Worm (Caenorhabditis elegans): ENCODE data around the gene atgl-1.

The atgl-1 gene

DNA sequence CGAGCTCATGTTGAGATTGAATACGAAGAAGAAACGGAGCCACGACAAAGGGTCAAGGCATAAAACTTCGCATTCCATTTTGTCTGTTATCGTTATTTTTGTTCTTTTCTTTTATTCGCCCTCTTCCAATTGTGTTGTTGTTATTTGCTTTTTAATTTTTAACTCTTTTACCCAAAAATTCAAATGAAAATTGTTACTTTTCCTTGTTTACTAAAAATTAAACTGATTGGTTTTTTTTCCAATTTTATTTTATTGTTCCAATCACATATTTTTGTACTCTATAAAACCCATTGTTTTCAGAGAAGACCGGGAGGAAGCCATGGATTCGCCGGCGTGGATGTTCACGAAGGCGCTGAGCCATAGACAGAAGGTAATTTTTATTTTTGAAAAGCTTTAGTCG, 38.8 kb downstream of the atgl-1 start, which contains the start of gene C16A3.5:
Gene C16A3.5, plus strand, starts transcription at position 301 of the 400 bp plus-strand sequence.
- no peak for TF ChIP-seq zim-3 (tag; optimal IDR thresholded peaks at IDR 0.05)
- 0 out of 2 replicates have a peak, but pooled peaks have one; percentile 11 for TF ChIP-seq mcd-1 (GFP tag; IDR thresholded peaks at IDR 0.05)

DNA sequence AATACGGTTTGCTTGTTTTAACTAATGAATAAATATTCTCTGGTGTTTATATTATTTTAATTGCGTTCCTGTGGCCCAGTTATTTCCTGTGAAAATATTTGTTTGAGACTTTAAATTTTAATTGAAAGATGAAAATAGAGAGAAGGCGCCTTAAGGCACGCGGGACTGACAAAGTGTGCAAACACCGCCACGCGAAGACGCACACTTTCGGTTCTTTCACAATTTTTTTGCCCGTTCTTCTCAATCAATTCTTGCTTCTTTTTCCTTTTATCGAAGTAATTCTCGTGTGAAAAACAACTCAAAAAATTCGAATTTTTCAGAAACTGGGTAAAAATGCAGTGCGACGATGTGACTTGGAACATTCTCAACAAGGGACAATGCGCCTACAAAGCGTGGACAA, 40.1 kb downstream of the atgl-1 start, which contains the start of gene C16A3.6:
Gene C16A3.6, plus strand, starts transcription at position 84 of the 400 bp plus-strand sequence.
- TF ChIP-seq ceh-100 (GFP tag; IDR thresholded peaks at IDR 0.05) (no peak), nhr-179 (tag; optimal IDR thresholded peaks at IDR 0.05) (no peak), F23B12.7 (tag; optimal IDR thresholded peaks at IDR 0.05; ENCODE audit: insufficient read depth) (no peak), ceh-58 (GFP tag; IDR thresholded peaks at IDR 0.05) (no peak), die-1 (tag; optimal IDR thresholded peaks at IDR 0.05) (no peak), ama-1 (optimal IDR thresholded peaks at IDR 0.05) (no peak), ama-1 (GFP tag; optimal IDR thresholded peaks at IDR 0.05) (no peak), ztf-25 (GFP tag; IDR thresholded peaks at IDR 0.05) (no peak), repo-1 (tag; optimal IDR thresholded peaks at IDR 0.05) (peak; percentile 27), F39B2.1 (GFP tag; IDR thresholded peaks at IDR 0.05) (no peak), snpc-1.3 (tag; optimal IDR thresholded peaks at IDR 0.05; ENCODE audit: insufficient read depth) (peak; percentile 13), zfh-2 (GFP tag; conservative IDR thresholded peaks at IDR 0.05) (no peak), hsf-1 (GFP tag; IDR thresholded peaks at IDR 0.05) (no peak), F33H1.4 (GFP tag; IDR thresholded peaks at IDR 0.05) (no peak), ceh-79 (tag; optimal IDR thresholded peaks at IDR 0.05) (no peak), him-1 (tag; optimal IDR thresholded peaks at IDR 0.05) (no peak), F55B11.4 (tag; optimal IDR thresholded peaks at IDR 0.05; ENCODE audit: borderline replicate concordance, insufficient read depth) (no peak), hmg-1.2 (GFP tag; IDR thresholded peaks at IDR 0.05) (no peak), gei-17 (GFP tag; optimal IDR thresholded peaks at IDR 0.05) (no peak), B0336.3 (GFP tag; IDR thresholded peaks at IDR 0.05) (no peak; the same call in 1 of the 2 replicates), tbp1 (GFP tag; optimal IDR thresholded peaks at IDR 0.05) (peak; percentile 15), dox-1 (GFP tag; IDR thresholded peaks at IDR 0.05) (no peak), rec-8 (tag; optimal IDR thresholded peaks at IDR 0.05) (no peak), cebp-2 (GFP tag; IDR thresholded peaks at IDR 0.05) (no peak), egrh-3 (GFP tag; IDR thresholded peaks at IDR 0.05) (no peak), madf-6 (GFP tag; IDR thresholded peaks at IDR 0.05) (no peak), Y95B8A.8 (GFP tag; IDR thresholded peaks at IDR 0.05) (0 out of 2 replicates have a peak, but pooled peaks have one; percentile 19), attf-6 (GFP tag; IDR thresholded peaks at IDR 0.05) (no peak), mel-28 (tag; optimal IDR thresholded peaks at IDR 0.05; ENCODE audit: borderline replicate concordance) (no peak), athp-1 (tag; optimal IDR thresholded peaks at IDR 0.05) (no peak), xnd-1 (tag; optimal IDR thresholded peaks at IDR 0.05) (no peak), egl-44 (GFP tag; IDR thresholded peaks at IDR 0.05) (no peak), F37B4.10 (GFP tag; IDR thresholded peaks at IDR 0.05) (no peak), ztf-18 (tag; optimal IDR thresholded peaks at IDR 0.05) (no peak), ztf-3 (GFP tag; optimal IDR thresholded peaks at IDR 0.05) (no peak), rpc-1 (optimal IDR thresholded peaks at IDR 0.05) (no peak), rpc-1 (tag; optimal IDR thresholded peaks at IDR 0.05) (no peak), zim-3 (tag; optimal IDR thresholded peaks at IDR 0.05) (no peak), hlh-12 (tag; optimal IDR thresholded peaks at IDR 0.05) (no peak), snpc-3.4 (tag; optimal IDR thresholded peaks at IDR 0.05) (no peak), akir-1 (GFP tag; optimal IDR thresholded peaks at IDR 0.05) (no peak), rcor-1 (GFP tag; IDR thresholded peaks at IDR 0.05) (0 out of 2 replicates have a peak, but pooled peaks have one; percentile 17), nfyb-1 (GFP tag; IDR thresholded peaks at IDR 0.05) (no peak), efl-1 (GFP tag; optimal IDR thresholded peaks at IDR 0.05) (peak; percentile 39), ets-4 (GFP tag; optimal IDR thresholded peaks at IDR 0.05) (no peak), lsl-1 (GFP tag; optimal IDR thresholded peaks at IDR 0.05) (peak; percentile 25)
